Fruit fly (Drosophila melanogaster): ENCODE results near the gene CG34133.

Gene CG34133

DNA sequence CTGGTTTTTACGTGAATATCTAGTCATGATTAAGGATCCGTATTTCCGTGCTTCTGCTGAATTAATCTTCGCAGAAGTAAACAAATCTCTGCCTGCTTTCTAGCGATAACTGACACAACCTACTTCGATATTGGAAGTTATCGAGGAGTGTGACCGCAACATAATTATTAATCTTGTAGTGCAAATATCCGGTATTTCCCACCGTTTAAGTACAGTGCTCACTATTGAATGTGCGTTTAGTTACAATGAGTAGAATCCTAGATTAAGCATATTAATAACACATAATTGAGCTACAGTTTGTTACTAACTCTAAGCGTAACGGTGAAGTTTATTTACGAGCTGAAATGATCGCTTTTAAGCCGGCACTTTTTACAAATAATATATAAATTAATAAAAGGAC is 9.4 kb upstream of the CG34133 start (continued):
- TF ChIP-seq Deaf1 (tag; optimal IDR thresholded peaks at IDR 0.05) = no peak
- peak in 1 of 2 experiments; percentile 60 for TF ChIP-seq dpn (GFP tag; optimal IDR thresholded peaks at IDR 0.05)
- TF ChIP-seq Dek (tag; optimal IDR thresholded peaks at IDR 0.05) = peak; percentile 34
- 0 out of 2 replicates have a peak, but pooled peaks have one; percentile 17 for TF ChIP-seq GATAe (GFP tag; conservative IDR thresholded peaks at IDR 0.05)
- peak; percentile 58 for TF ChIP-seq Bgb (GFP tag; IDR thresholded peaks at IDR 0.05; ENCODE audit: partially characterized antibody)
- TF ChIP-seq bsh (GFP tag; optimal IDR thresholded peaks at IDR 0.05) = peak in 1 of 2 experiments; percentile 24
- peak; percentile 25 for TF ChIP-seq Hr3 (GFP tag; optimal IDR thresholded peaks at IDR 0.05)
- TF ChIP-seq nau (GFP tag; optimal IDR thresholded peaks at IDR 0.05) = no peak
- TF ChIP-seq D (optimal IDR thresholded peaks at IDR 0.05) = no peak
- TF ChIP-seq D (GFP tag; optimal IDR thresholded peaks at IDR 0.05) = no peak
- TF ChIP-seq E2f2 (GFP tag; IDR thresholded peaks at IDR 0.05) = peak; percentile 67
- peak; percentile 95 for TF ChIP-seq grau (tag; optimal IDR thresholded peaks at IDR 0.05)
- TF ChIP-seq NK7.1 (GFP tag; optimal IDR thresholded peaks at IDR 0.05) = no peak
- peak; percentile 50 for TF ChIP-seq CG17359 (tag; optimal IDR thresholded peaks at IDR 0.05)
- no peak for TF ChIP-seq Trl (optimal IDR thresholded peaks at IDR 0.05)
- peak; percentile 4 for TF ChIP-seq Trl (GFP tag; optimal IDR thresholded peaks at IDR 0.05)
- TF ChIP-seq oc (tag; optimal IDR thresholded peaks at IDR 0.05) = peak; percentile 38
- peak; percentile 55 for TF ChIP-seq CG17912 (GFP tag; optimal IDR thresholded peaks at IDR 0.05)
- peak; percentile 45 for TF ChIP-seq lbe (GFP tag; optimal IDR thresholded peaks at IDR 0.05)
- TF ChIP-seq CG14710 (tag; optimal IDR thresholded peaks at IDR 0.05) = peak; percentile 78
- TF ChIP-seq vfl (GFP tag; optimal IDR thresholded peaks at IDR 0.05) = peak; percentile 18
- TF ChIP-seq rib (GFP tag; IDR thresholded peaks at IDR 0.05) = 0 out of 2 replicates have a peak, but pooled peaks have one; percentile 14
- TF ChIP-seq Taf1 (GFP tag; IDR thresholded peaks at IDR 0.05) = no peak
- TF ChIP-seq ase (GFP tag; IDR thresholded peaks at IDR 0.05) = peak; percentile 28; the same call in 1 of the 3 replicates
- no peak for TF ChIP-seq CG3726 (GFP tag; IDR thresholded peaks at IDR 0.05)
- TF ChIP-seq seq (GFP tag; IDR thresholded peaks at IDR 0.05) = 0 out of 2 replicates have a peak, but pooled peaks have one; percentile 22
- TF ChIP-seq ranshi (GFP tag; IDR thresholded peaks at IDR 0.05) = peak; percentile 43; the same call in 1 of the 2 replicates
- TF ChIP-seq Ets97D (GFP tag; optimal IDR thresholded peaks at IDR 0.05) = peak; percentile 90
- TF ChIP-seq cas (GFP tag; IDR thresholded peaks at IDR 0.05) = no peak
- TF ChIP-seq abd-A (tag; optimal IDR thresholded peaks at IDR 0.05) = no peak
- TF ChIP-seq gce (GFP tag; IDR thresholded peaks at IDR 0.05) = no peak
- TF ChIP-seq wor (GFP tag; IDR thresholded peaks at IDR 0.05) = no peak
- no peak for TF ChIP-seq dmrt11E (tag; optimal IDR thresholded peaks at IDR 0.05)
- TF ChIP-seq salm (tag; optimal IDR thresholded peaks at IDR 0.05) = no peak
- peak; percentile 44 for TF ChIP-seq CG15601 (tag; optimal IDR thresholded peaks at IDR 0.05)
- no peak for TF ChIP-seq CG6689 (GFP tag; IDR thresholded peaks at IDR 0.05)
- no peak for TF ChIP-seq Antp (GFP tag; optimal IDR thresholded peaks at IDR 0.05)
- peak; percentile 20 for TF ChIP-seq MTF-1 (GFP tag; optimal IDR thresholded peaks at IDR 0.05; ENCODE audit: borderline replicate concordance)
- peak; percentile 63 for TF ChIP-seq bcd (GFP tag; optimal IDR thresholded peaks at IDR 0.05)
- TF ChIP-seq CG18476 (GFP tag; optimal IDR thresholded peaks at IDR 0.05) = peak; percentile 21
- TF ChIP-seq crc (GFP tag; optimal IDR thresholded peaks at IDR 0.05) = no peak
- no peak for TF ChIP-seq CG1024 (GFP tag; IDR thresholded peaks at IDR 0.05)
- no peak for TF ChIP-seq Hand (GFP tag; optimal IDR thresholded peaks at IDR 0.05)
- TF ChIP-seq B-H1 (GFP tag; IDR thresholded peaks at IDR 0.05) = peak; percentile 48; the same call in 1 of the 3 replicates
- TF ChIP-seq CG6683 (GFP tag; optimal IDR thresholded peaks at IDR 0.05) = no peak
- no peak for TF ChIP-seq Elba2 (GFP tag; optimal IDR thresholded peaks at IDR 0.05)
- no peak for TF ChIP-seq pan (optimal IDR thresholded peaks at IDR 0.05)
- peak in 1 of 2 experiments; percentile 65 for TF ChIP-seq pan (GFP tag; optimal IDR thresholded peaks at IDR 0.05 in 1 of 2, IDR thresholded peaks at IDR 0.05 in 1 of 2)
- peak; percentile 38; the same call in 1 of the 4 replicates for TF ChIP-seq Gug (GFP tag; IDR thresholded peaks at IDR 0.05)
- peak; percentile 35 for TF ChIP-seq CG1602 (GFP tag; optimal IDR thresholded peaks at IDR 0.05)
- TF ChIP-seq Abd-B (GFP tag; optimal IDR thresholded peaks at IDR 0.05) = no peak
